Fruit fly (Drosophila melanogaster) whole organism: ENCODE data around the gene Ca-Ma2d.

Source experiments
- CG8478 ChIP-seq: fragments of >200 bp; optimal IDR thresholded peaks from 2 replicates; lab custom pipeline; 2018; ENCODE audit warnings: inconsistent platforms
- Dll ChIP-seq: fragments of >200 bp; optimal IDR thresholded peaks from 2 replicates; lab custom pipeline; 2017
- EcR ChIP-seq, 2 experiments: fragments of >200 bp; optimal IDR thresholded peaks; 2 replicates each; lab custom pipeline; 2017; ENCODE audit warnings: missing biosample characterization in 2 of 2, missing genetic modification characterization in 2 of 2, missing genetic modification reagents in 2 of 2
- pan ChIP-seq: fragments of >200 bp; optimal IDR thresholded peaks from 2 replicates; lab custom pipeline; 2017
- psq ChIP-seq: fragments of >200 bp; optimal IDR thresholded peaks from 2 replicates; lab custom pipeline; 2017
- usp ChIP-seq: fragments of >200 bp; optimal IDR thresholded peaks from 2 replicates; lab custom pipeline; 2017; ENCODE audit warnings: missing biosample characterization, missing genetic modification characterization, mixed read lengths

dm6 chr2L:16287006-16287601, 55.8 kb downstream of the Ca-Ma2d start:
- TF ChIP-seq CG8478 (lab: Kevin White, UChicago) (no peak), pan (lab: Kevin White, UChicago) (no peak), usp (GFP tag; lab: Kevin White, UChicago) (no peak), psq (lab: Kevin White, UChicago) (no peak), Dll (lab: Kevin White, UChicago) (no peak), EcR (GFP tag; optimal IDR thresholded peaks at IDR 0.05; lab: Kevin White, UChicago) (no peak)
